1 fruit fly cellular context compared by ENCODE assay signal in the genomic region with DNA sequence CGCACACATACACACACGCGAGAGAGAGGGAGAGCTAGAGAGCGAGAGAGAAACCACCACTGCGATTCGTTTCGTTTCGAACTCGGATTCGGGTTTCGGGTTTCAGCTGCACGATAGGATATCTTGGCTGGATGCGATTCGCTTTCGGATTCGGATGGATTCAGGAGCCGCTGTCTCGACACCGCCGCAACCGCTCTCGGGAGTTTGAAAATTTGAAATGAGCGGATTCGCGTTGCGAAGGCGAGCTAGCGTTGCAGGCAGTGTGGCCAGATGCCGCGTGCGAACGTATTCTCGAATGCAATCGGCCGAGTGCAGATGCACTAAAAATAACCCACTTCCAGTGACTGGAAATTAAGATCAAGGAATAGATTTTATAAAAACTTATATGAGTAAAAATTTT.
TF ChIP-seq lines count a peak whose summit lies in the region.

A gene (minus strand): TSS at position 263 of the 400 bp plus-strand sequence.

TF ChIP-seq in whole organism, embryonic, 481 proteins besides CTCF, POLR2A, EP300 and RAD21 (continued from another document and continues in another):
- TF ChIP-seq Dp (GFP tag; optimal IDR thresholded peaks at IDR 0.05; lab: Kevin White, UChicago): peak; percentile 67
- no peak for TF ChIP-seq jumu (GFP tag; optimal IDR thresholded peaks at IDR 0.05; lab: Kevin White, UChicago)
- no peak for TF ChIP-seq ind (GFP tag; optimal IDR thresholded peaks at IDR 0.05; lab: Kevin White, UChicago)
- no peak for TF ChIP-seq sug (tag; optimal IDR thresholded peaks at IDR 0.05; lab: Kevin White, UChicago)
- TF ChIP-seq danr (GFP tag; IDR thresholded peaks at IDR 0.05; lab: Robert Waterston, UW): no peak
- 0 out of 2 replicates have a peak, but pooled peaks have one; percentile 11 for TF ChIP-seq CG10959 (GFP tag; IDR thresholded peaks at IDR 0.05; lab: Robert Waterston, UW)
- TF ChIP-seq Ravus (GFP tag; IDR thresholded peaks at IDR 0.05; lab: Robert Waterston, UW): no peak
- peak; percentile 44 for TF ChIP-seq gro (GFP tag; optimal IDR thresholded peaks at IDR 0.05; lab: Kevin White, UChicago)
- peak; percentile 75 for TF ChIP-seq pzg (GFP tag; optimal IDR thresholded peaks at IDR 0.05; lab: Kevin White, UChicago)
- no peak for TF ChIP-seq CG43689 (GFP tag; IDR thresholded peaks at IDR 0.05; lab: Robert Waterston, UW)
- TF ChIP-seq CoRest (tag; optimal IDR thresholded peaks at IDR 0.05; lab: Kevin White, UChicago): peak; percentile 30
- peak; percentile 91 for TF ChIP-seq HLHmδ (GFP tag; optimal IDR thresholded peaks at IDR 0.05; lab: Kevin White, UChicago)
- peak; percentile 91 for TF ChIP-seq sens (GFP tag; lab: Kevin White, UChicago)
- TF ChIP-seq ATbp (GFP tag; optimal IDR thresholded peaks at IDR 0.05; lab: Kevin White, UChicago): no peak
- no peak for TF ChIP-seq CG12744 (GFP tag; optimal IDR thresholded peaks at IDR 0.05; lab: Kevin White, UChicago)
- TF ChIP-seq br (optimal IDR thresholded peaks at IDR 0.05; lab: Kevin White, UChicago): no peak
- no peak for TF ChIP-seq Lpt (GFP tag; optimal IDR thresholded peaks at IDR 0.05; lab: Kevin White, UChicago)
- TF ChIP-seq hkb (optimal IDR thresholded peaks at IDR 0.05; lab: Kevin White, UChicago): no peak
- peak; percentile 44; the same call in 1 of the 2 replicates for TF ChIP-seq hkb (GFP tag; IDR thresholded peaks at IDR 0.05; lab: Robert Waterston, UW)
- TF ChIP-seq chinmo (GFP tag; IDR thresholded peaks at IDR 0.05; lab: Robert Waterston, UW; ENCODE audit: partially characterized antibody): peak; percentile 96
- peak; percentile 51 for TF ChIP-seq MTF-1 (GFP tag; optimal IDR thresholded peaks at IDR 0.05; lab: Kevin White, UChicago; ENCODE audit: borderline replicate concordance)
- no peak for TF ChIP-seq CG7839 (tag; optimal IDR thresholded peaks at IDR 0.05; lab: Kevin White, UChicago)
- TF ChIP-seq CG1602 (GFP tag; optimal IDR thresholded peaks at IDR 0.05; lab: Kevin White, UChicago): no peak
- peak; percentile 9 for TF ChIP-seq CG4854 (GFP tag; optimal IDR thresholded peaks at IDR 0.05; lab: Kevin White, UChicago)
- TF ChIP-seq Bteb2 (GFP tag; optimal IDR thresholded peaks at IDR 0.05; lab: Kevin White, UChicago): no peak
- peak; percentile 3 for TF ChIP-seq twi (tag; optimal IDR thresholded peaks at IDR 0.05; lab: Kevin White, UChicago)
- TF ChIP-seq Hr51 (GFP tag; optimal IDR thresholded peaks at IDR 0.05; lab: Kevin White, UChicago): no peak
- TF ChIP-seq CG9215 (GFP tag; IDR thresholded peaks at IDR 0.05; lab: Robert Waterston, UW): no peak
- peak; percentile 4 for TF ChIP-seq CG17912 (GFP tag; optimal IDR thresholded peaks at IDR 0.05; lab: Kevin White, UChicago)
- no peak for TF ChIP-seq Usf (GFP tag; optimal IDR thresholded peaks at IDR 0.05; lab: Kevin White, UChicago)
- TF ChIP-seq cas (GFP tag; IDR thresholded peaks at IDR 0.05; lab: Robert Waterston, UW): no peak
- peak; percentile 10 for TF ChIP-seq kah (GFP tag; optimal IDR thresholded peaks at IDR 0.05; lab: Kevin White, UChicago)
- no peak for TF ChIP-seq Poxn (GFP tag; IDR thresholded peaks at IDR 0.05; lab: Robert Waterston, UW)
- no peak for TF ChIP-seq psq (GFP tag; optimal IDR thresholded peaks at IDR 0.05; lab: Kevin White, UChicago)
- TF ChIP-seq CG1832 (GFP tag; optimal IDR thresholded peaks at IDR 0.05; lab: Kevin White, UChicago): peak; percentile 72
- TF ChIP-seq kni (GFP tag; optimal IDR thresholded peaks at IDR 0.05; lab: Kevin White, UChicago): peak; percentile 63
- no peak for TF ChIP-seq sens-2 (GFP tag; IDR thresholded peaks at IDR 0.05; lab: Robert Waterston, UW)
- TF ChIP-seq CG31224 (GFP tag; IDR thresholded peaks at IDR 0.05; lab: Robert Waterston, UW): no peak
- no peak for TF ChIP-seq fd96Cb (tag; optimal IDR thresholded peaks at IDR 0.05; lab: Kevin White, UChicago)
- TF ChIP-seq CG4820 (GFP tag; optimal IDR thresholded peaks at IDR 0.05; lab: Kevin White, UChicago): no peak
- no peak for TF ChIP-seq bcd (GFP tag; optimal IDR thresholded peaks at IDR 0.05; lab: Kevin White, UChicago)
- peak; percentile 31 for TF ChIP-seq CG10543 (GFP tag; optimal IDR thresholded peaks at IDR 0.05; lab: Kevin White, UChicago)
- no peak for TF ChIP-seq tup (GFP tag; optimal IDR thresholded peaks at IDR 0.05; lab: Kevin White, UChicago)
- peak; percentile 54 for TF ChIP-seq CG8924 (tag; optimal IDR thresholded peaks at IDR 0.05; lab: Kevin White, UChicago)
- no peak for TF ChIP-seq Ada2b (GFP tag; IDR thresholded peaks at IDR 0.05; lab: Robert Waterston, UW)
- TF ChIP-seq gt (GFP tag; IDR thresholded peaks at IDR 0.05; lab: Robert Waterston, UW): no peak
- TF ChIP-seq CG34224 (GFP tag; IDR thresholded peaks at IDR 0.05; lab: Robert Waterston, UW; ENCODE audit: partially characterized antibody): peak; percentile 61
- peak; percentile 55 for TF ChIP-seq bbx (GFP tag; IDR thresholded peaks at IDR 0.05; lab: Robert Waterston, UW; ENCODE audit: partially characterized antibody)
- peak; percentile 8 for TF ChIP-seq CG12219 (GFP tag; optimal IDR thresholded peaks at IDR 0.05; lab: Kevin White, UChicago)
- peak; percentile 28 for TF ChIP-seq YL-1 (GFP tag; optimal IDR thresholded peaks at IDR 0.05; lab: Kevin White, UChicago)
- TF ChIP-seq E2f1 (GFP tag; IDR thresholded peaks at IDR 0.05; lab: Robert Waterston, UW): no peak
- TF ChIP-seq fu2 (GFP tag; optimal IDR thresholded peaks at IDR 0.05; lab: Kevin White, UChicago): no peak
- no peak for TF ChIP-seq dysf (GFP tag; IDR thresholded peaks at IDR 0.05; lab: Robert Waterston, UW)
- peak; percentile 39 for TF ChIP-seq Nf-YB (GFP tag; optimal IDR thresholded peaks at IDR 0.05; lab: Kevin White, UChicago)
- no peak for TF ChIP-seq ap (GFP tag; IDR thresholded peaks at IDR 0.05; lab: Robert Waterston, UW)
- TF ChIP-seq pfk (GFP tag; optimal IDR thresholded peaks at IDR 0.05; lab: Kevin White, UChicago): peak; percentile 12
- TF ChIP-seq CG2116 (GFP tag; optimal IDR thresholded peaks at IDR 0.05; lab: Kevin White, UChicago): peak; percentile 28
- peak; percentile 69 for TF ChIP-seq CG7987 (GFP tag; optimal IDR thresholded peaks at IDR 0.05; lab: Kevin White, UChicago)
- no peak for TF ChIP-seq H2.0 (GFP tag; IDR thresholded peaks at IDR 0.05; lab: Robert Waterston, UW)
- peak; percentile 2 for TF ChIP-seq CG18619 (GFP tag; optimal IDR thresholded peaks at IDR 0.05; lab: Kevin White, UChicago)
- TF ChIP-seq Elba2 (GFP tag; optimal IDR thresholded peaks at IDR 0.05; lab: Kevin White, UChicago): peak; percentile 10
- TF ChIP-seq CG4404 (GFP tag; IDR thresholded peaks at IDR 0.05; lab: Robert Waterston, UW): no peak
- TF ChIP-seq CG8388 (GFP tag; optimal IDR thresholded peaks at IDR 0.05; lab: Kevin White, UChicago): peak; percentile 11
- TF ChIP-seq CG16779 (GFP tag; IDR thresholded peaks at IDR 0.05; lab: Robert Waterston, UW): peak; percentile 66; the same call in 1 of the 2 replicates
- TF ChIP-seq CG11093 (GFP tag; IDR thresholded peaks at IDR 0.05; lab: Robert Waterston, UW): no peak
- TF ChIP-seq da (GFP tag; optimal IDR thresholded peaks at IDR 0.05; lab: Kevin White, UChicago): no peak
- peak in 1 of 3 experiments; percentile 85 for TF ChIP-seq Stat92E (GFP tag; optimal IDR thresholded peaks at IDR 0.05; lab: Kevin White, UChicago)
- peak; percentile 33; the same call in 1 of the 2 replicates for TF ChIP-seq onecut (GFP tag; IDR thresholded peaks at IDR 0.05; lab: Robert Waterston, UW)
- no peak for TF ChIP-seq gem (tag; optimal IDR thresholded peaks at IDR 0.05; lab: Kevin White, UChicago)
- no peak for TF ChIP-seq Atf6 (GFP tag; IDR thresholded peaks at IDR 0.05; lab: Robert Waterston, UW)
- TF ChIP-seq Atf-2 (GFP tag; optimal IDR thresholded peaks at IDR 0.05; lab: Kevin White, UChicago): no peak
- no peak for TF ChIP-seq HmgZ (tag; optimal IDR thresholded peaks at IDR 0.05; lab: Kevin White, UChicago)
- TF ChIP-seq nau (GFP tag; optimal IDR thresholded peaks at IDR 0.05; lab: Kevin White, UChicago): peak; percentile 44
- peak; percentile 43 for TF ChIP-seq CG7271 (tag; optimal IDR thresholded peaks at IDR 0.05; lab: Kevin White, UChicago)
- no peak for TF ChIP-seq hb (GFP tag; IDR thresholded peaks at IDR 0.05; lab: Robert Waterston, UW; ENCODE audit: partially characterized antibody)
- no peak for TF ChIP-seq gce (GFP tag; IDR thresholded peaks at IDR 0.05; lab: Robert Waterston, UW)
- TF ChIP-seq klu (GFP tag; IDR thresholded peaks at IDR 0.05; lab: Robert Waterston, UW): no peak
- no peak for TF ChIP-seq tx (GFP tag; optimal IDR thresholded peaks at IDR 0.05; lab: Kevin White, UChicago)
- TF ChIP-seq sob (GFP tag; IDR thresholded peaks at IDR 0.05; lab: Robert Waterston, UW): peak; percentile 42; the same call in 1 of the 2 replicates
- TF ChIP-seq pros (GFP tag; optimal IDR thresholded peaks at IDR 0.05; lab: Kevin White, UChicago): peak; percentile 66
- peak; percentile 13 for TF ChIP-seq Dad (GFP tag; optimal IDR thresholded peaks at IDR 0.05; lab: Kevin White, UChicago)
- no peak for TF ChIP-seq eve (GFP tag; optimal IDR thresholded peaks at IDR 0.05; lab: Kevin White, UChicago)
- TF ChIP-seq CG15514 (GFP tag; optimal IDR thresholded peaks at IDR 0.05; lab: Kevin White, UChicago): peak; percentile 71
- TF ChIP-seq CG12236 (GFP tag; optimal IDR thresholded peaks at IDR 0.05; lab: Kevin White, UChicago): no peak
- TF ChIP-seq CG13123 (GFP tag; optimal IDR thresholded peaks at IDR 0.05; lab: Kevin White, UChicago): no peak
- peak; percentile 16 for TF ChIP-seq unpg (GFP tag; optimal IDR thresholded peaks at IDR 0.05; lab: Kevin White, UChicago)
- TF ChIP-seq E2f2 (GFP tag; IDR thresholded peaks at IDR 0.05; lab: Robert Waterston, UW): peak; percentile 79
- TF ChIP-seq odd (GFP tag; optimal IDR thresholded peaks at IDR 0.05; lab: Kevin White, UChicago): peak; percentile 23
- TF ChIP-seq dm (GFP tag; optimal IDR thresholded peaks at IDR 0.05; lab: Kevin White, UChicago): no peak
- TF ChIP-seq salm (tag; optimal IDR thresholded peaks at IDR 0.05; lab: Kevin White, UChicago): no peak
- no peak for TF ChIP-seq CG14050 (GFP tag; IDR thresholded peaks at IDR 0.05; lab: Robert Waterston, UW)
- peak; percentile 46; the same call in 1 of the 2 replicates for TF ChIP-seq aop (GFP tag; IDR thresholded peaks at IDR 0.05; lab: Robert Waterston, UW)
- peak; percentile 40 for TF ChIP-seq CG4707 (GFP tag; optimal IDR thresholded peaks at IDR 0.05; lab: Kevin White, UChicago)
- TF ChIP-seq Aef1 (GFP tag; IDR thresholded peaks at IDR 0.05; lab: Robert Waterston, UW): no peak
- peak; percentile 4 for TF ChIP-seq CG30020 (tag; optimal IDR thresholded peaks at IDR 0.05; lab: Kevin White, UChicago)
- TF ChIP-seq her (GFP tag; optimal IDR thresholded peaks at IDR 0.05; lab: Kevin White, UChicago): peak; percentile 56
- no peak for TF ChIP-seq CG14667 (GFP tag; IDR thresholded peaks at IDR 0.05; lab: Robert Waterston, UW)
- no peak for TF ChIP-seq dan (GFP tag; IDR thresholded peaks at IDR 0.05; lab: Robert Waterston, UW)
- no peak for TF ChIP-seq CG13624 (GFP tag; optimal IDR thresholded peaks at IDR 0.05; lab: Kevin White, UChicago)
- no peak for TF ChIP-seq knrl (GFP tag; IDR thresholded peaks at IDR 0.05; lab: Robert Waterston, UW; ENCODE audit: partially characterized antibody)
- TF ChIP-seq chm (GFP tag; IDR thresholded peaks at IDR 0.05; lab: Robert Waterston, UW): peak; percentile 78
- no peak for TF ChIP-seq pnt (GFP tag; optimal IDR thresholded peaks at IDR 0.05; lab: Kevin White, UChicago)
- TF ChIP-seq al (GFP tag; IDR thresholded peaks at IDR 0.05; lab: Robert Waterston, UW): no peak
- no peak for TF ChIP-seq CG18476 (GFP tag; optimal IDR thresholded peaks at IDR 0.05; lab: Kevin White, UChicago)
- TF ChIP-seq hth (optimal IDR thresholded peaks at IDR 0.05; lab: Kevin White, UChicago): no peak
- peak; percentile 44; the same call in 1 of the 3 replicates for TF ChIP-seq otp (GFP tag; IDR thresholded peaks at IDR 0.05; lab: Robert Waterston, UW)
- TF ChIP-seq Six4 (GFP tag; optimal IDR thresholded peaks at IDR 0.05; lab: Kevin White, UChicago): peak; percentile 58
- TF ChIP-seq CG6175 (GFP tag; IDR thresholded peaks at IDR 0.05; lab: Robert Waterston, UW): peak; percentile 86
- no peak for TF ChIP-seq Ssrp (tag; optimal IDR thresholded peaks at IDR 0.05; lab: Kevin White, UChicago)
- no peak for TF ChIP-seq mld (GFP tag; IDR thresholded peaks at IDR 0.05; lab: Robert Waterston, UW; ENCODE audit: partially characterized antibody)
- no peak for TF ChIP-seq lmd (GFP tag; IDR thresholded peaks at IDR 0.05; lab: Robert Waterston, UW)
- TF ChIP-seq ac (GFP tag; optimal IDR thresholded peaks at IDR 0.05; lab: Kevin White, UChicago): peak; percentile 51
- no peak for TF ChIP-seq Ets65A (GFP tag; lab: Kevin White, UChicago)
- TF ChIP-seq Mes4 (GFP tag; optimal IDR thresholded peaks at IDR 0.05; lab: Kevin White, UChicago): no peak
- TF ChIP-seq CG10462 (GFP tag; optimal IDR thresholded peaks at IDR 0.05; lab: Kevin White, UChicago): no peak
- no peak for TF ChIP-seq Fer2 (tag; optimal IDR thresholded peaks at IDR 0.05; lab: Kevin White, UChicago)
- peak; percentile 63 for TF ChIP-seq stwl (tag; optimal IDR thresholded peaks at IDR 0.05; lab: Kevin White, UChicago)
- TF ChIP-seq Eip74EF (GFP tag; optimal IDR thresholded peaks at IDR 0.05; lab: Kevin White, UChicago): peak in 1 of 2 experiments; percentile 27
- no peak for TF ChIP-seq CG7963 (GFP tag; IDR thresholded peaks at IDR 0.05; lab: Robert Waterston, UW; ENCODE audit: partially characterized antibody)
- TF ChIP-seq emc (GFP tag; optimal IDR thresholded peaks at IDR 0.05; lab: Kevin White, UChicago): no peak
- peak; percentile 4 for TF ChIP-seq lilli (GFP tag; optimal IDR thresholded peaks at IDR 0.05; lab: Kevin White, UChicago)
- no peak for TF ChIP-seq CG17612 (GFP tag; IDR thresholded peaks at IDR 0.05; lab: Robert Waterston, UW)
- TF ChIP-seq HmgD (GFP tag; optimal IDR thresholded peaks at IDR 0.05; lab: Kevin White, UChicago): no peak
- no peak for TF ChIP-seq Sox100B (GFP tag; optimal IDR thresholded peaks at IDR 0.05; lab: Kevin White, UChicago)
- TF ChIP-seq sd (tag; optimal IDR thresholded peaks at IDR 0.05; lab: Kevin White, UChicago): peak; percentile 23
- peak; percentile 47 for TF ChIP-seq Ets97D (GFP tag; optimal IDR thresholded peaks at IDR 0.05; lab: Kevin White, UChicago)
- peak; percentile 54; the same call in 1 of the 3 replicates for TF ChIP-seq CG6791 (GFP tag; IDR thresholded peaks at IDR 0.05; lab: Robert Waterston, UW; ENCODE audit: partially characterized antibody)
- no peak for TF ChIP-seq GATAe (GFP tag; conservative IDR thresholded peaks at IDR 0.05; lab: Robert Waterston, UW)
- peak; percentile 85 for TF ChIP-seq CG42726 (GFP tag; IDR thresholded peaks at IDR 0.05; lab: Robert Waterston, UW; ENCODE audit: partially characterized antibody)
- no peak for TF ChIP-seq CG6683 (GFP tag; optimal IDR thresholded peaks at IDR 0.05; lab: Kevin White, UChicago)
